Fruit fly (Drosophila melanogaster): Measurements from ENCODE around the gene CG34002.

- TF ChIP-seq Hr78 (GFP tag; optimal IDR thresholded peaks at IDR 0.05) (no peak), jim (GFP tag; optimal IDR thresholded peaks at IDR 0.05) (no peak), psq (GFP tag; optimal IDR thresholded peaks at IDR 0.05) (no peak), lola (GFP tag; optimal IDR thresholded peaks at IDR 0.05) (no peak), h (GFP tag; optimal IDR thresholded peaks at IDR 0.05) (no peak), N (GFP tag; optimal IDR thresholded peaks at IDR 0.05) (no peak), br (GFP tag; optimal IDR thresholded peaks at IDR 0.05) (no peak), usp (GFP tag; optimal IDR thresholded peaks at IDR 0.05) (no peak), Myc (optimal IDR thresholded peaks at IDR 0.05) (no peak), Hnf4 (GFP tag; optimal IDR thresholded peaks at IDR 0.05) (no peak), pan (optimal IDR thresholded peaks at IDR 0.05) (no peak), Abd-B (GFP tag; optimal IDR thresholded peaks at IDR 0.05) (no peak)
Observed at dm6 chr3L:17846982-17847355, 11.3 kb upstream of the CG34002 start.

Measured in whole organism, wandering third instar larva.